Worm (Caenorhabditis elegans) whole organism, L4 larva: ENCODE data around the gene ttr-24.

ENCODE experiments used
- F44E2.7 ChIP-seq: fragments of 200-800 bp; sonication (Bioruptor generic); IDR thresholded peaks from 2 replicates; pipeline ENCODE4 v2.1.2; 2022; ENCODE audit warnings: missing genetic modification characterization, missing compliant biosample characterization
- Y75B8A.6 ChIP-seq: fragments of 200-800 bp; sonication (Bioruptor generic); IDR thresholded peaks from 2 replicates; pipeline ENCODE4 v1.3.6; 2022; ENCODE audit warnings: missing genetic modification reagents, missing genetic modification characterization, missing compliant biosample characterization
- aha-1 ChIP-seq: fragments of 150-350 bp; peaks from one replicate; lab custom pipeline; 2014; ENCODE audit warnings: missing biosample characterization, missing genetic modification characterization
- ama-1 ChIP-seq: fragments of 150-350 bp; optimal IDR thresholded peaks from 2 replicates; lab custom pipeline; 2014; ENCODE audit warnings: inconsistent platforms, mixed read lengths
- ceh-20 ChIP-seq: fragments of 200-800 bp; sonication (Bioruptor generic); IDR thresholded peaks from 2 replicates; pipeline ENCODE4 v1.3.6; 2022; ENCODE audit warnings: missing genetic modification reagents, missing genetic modification characterization, missing compliant biosample characterization
- ceh-28 ChIP-seq: fragments of 150-350 bp; optimal IDR thresholded peaks from 2 replicates; lab custom pipeline; 2014; ENCODE audit warnings: missing biosample characterization, missing genetic modification reagents, missing genetic modification characterization
- ceh-44 ChIP-seq: fragments of 200-800 bp; sonication (Bioruptor generic); IDR thresholded peaks from 2 replicates; pipeline ENCODE4 v1.3.6; 2022; ENCODE audit warnings: missing genetic modification reagents, missing genetic modification characterization, missing compliant biosample characterization
- daf-16 ChIP-seq, 3 experiments: sonication (generic microtip); optimal IDR thresholded peaks; 2 replicates each; lab custom pipeline; 2016 to 2017; ENCODE audit warnings: missing genetic modification characterization in 3 of 3, missing genetic modification reagents in 3 of 3, mild to moderate bottlenecking in 2 of 3, missing compliant biosample characterization in 2 of 3, missing biosample characterization in 1 of 3, moderate library complexity in 1 of 3
- duxl-1 ChIP-seq: sonication (generic microtip); optimal IDR thresholded peaks from 2 replicates; lab custom pipeline; 2016; ENCODE audit warnings: mild to moderate bottlenecking, missing genetic modification characterization, moderate library complexity, missing compliant biosample characterization; ENCODE audit not compliant: poor library complexity
- dve-1 ChIP-seq: sonication (generic microtip); optimal IDR thresholded peaks from 2 replicates; lab custom pipeline; 2017; ENCODE audit warnings: antibody characterized with exemption, mild to moderate bottlenecking, missing genetic modification characterization, missing compliant biosample characterization; ENCODE audit not compliant: insufficient read depth
- egl-27 ChIP-seq: sonication (generic microtip); optimal IDR thresholded peaks from 3 replicates; lab custom pipeline; 2017; ENCODE audit warnings: missing biosample characterization, missing genetic modification reagents, missing genetic modification characterization
- fkh-10 ChIP-seq: fragments of 150-350 bp; optimal IDR thresholded peaks from 2 replicates; lab custom pipeline; 2014; ENCODE audit warnings: missing biosample characterization, missing genetic modification reagents, missing genetic modification characterization
- fos-1 ChIP-seq: fragments of 150-350 bp; optimal IDR thresholded peaks from 2 replicates; lab custom pipeline; 2014; ENCODE audit warnings: missing biosample characterization, missing genetic modification characterization
- gei-8 ChIP-seq: fragments of 200-800 bp; sonication (Bioruptor generic); optimal IDR thresholded peaks from 2 replicates; lab custom pipeline; 2018; ENCODE audit warnings: mild to moderate bottlenecking, missing genetic modification characterization, missing compliant biosample characterization
- lim-7 ChIP-seq: fragments of 200-800 bp; sonication (Bioruptor generic); IDR thresholded peaks from 2 replicates; pipeline ENCODE4 v1.3.6; 2022; ENCODE audit warnings: missing genetic modification characterization, missing compliant biosample characterization
- lin-1 ChIP-seq: fragments of 200-800 bp; sonication (Bioruptor generic); IDR thresholded peaks from 2 replicates; pipeline ENCODE4 v1.3.6; 2022; ENCODE audit warnings: missing genetic modification reagents, missing genetic modification characterization, missing compliant biosample characterization
- lin-13 ChIP-seq: fragments of 150-350 bp; optimal IDR thresholded peaks from 2 replicates; lab custom pipeline; 2014; ENCODE audit warnings: missing biosample characterization, missing genetic modification reagents, missing genetic modification characterization
- madf-5 ChIP-seq, 2 experiments: fragments of 200-800 bp; sonication (Bioruptor generic); IDR thresholded peaks; 2 replicates each; pipeline ENCODE4 v1.3.6; 2022; ENCODE audit warnings: missing compliant biosample characterization in 2 of 2, missing genetic modification characterization in 2 of 2
- madf-9 ChIP-seq: fragments of 200-800 bp; sonication (Bioruptor generic); conservative IDR thresholded peaks from 2 replicates; pipeline ENCODE4 v1.3.6; 2022; ENCODE audit warnings: missing genetic modification reagents, missing genetic modification characterization, missing compliant biosample characterization
- nhr-10 ChIP-seq: fragments of 150-350 bp; optimal IDR thresholded peaks from 2 replicates; lab custom pipeline; 2014; ENCODE audit warnings: missing biosample characterization, missing genetic modification characterization
- nhr-11 ChIP-seq: fragments of 150-350 bp; optimal IDR thresholded peaks from 2 replicates; lab custom pipeline; 2014; ENCODE audit warnings: missing biosample characterization, missing genetic modification characterization
- nhr-25 ChIP-seq: sonication (generic microtip); optimal IDR thresholded peaks from 2 replicates; lab custom pipeline; 2017; ENCODE audit warnings: missing genetic modification characterization, mild to moderate bottlenecking, missing compliant biosample characterization, antibody characterized with exemption, moderate library complexity, borderline replicate concordance; ENCODE audit not compliant: insufficient read depth
- nhr-28 ChIP-seq: fragments of 150-350 bp; optimal IDR thresholded peaks from 2 replicates; lab custom pipeline; 2014; ENCODE audit warnings: missing biosample characterization, missing genetic modification characterization
- nhr-76 ChIP-seq: fragments of 150-350 bp; optimal IDR thresholded peaks from 2 replicates; lab custom pipeline; 2014; ENCODE audit warnings: missing biosample characterization, missing genetic modification characterization
- nhr-77 ChIP-seq: fragments of 150-350 bp; optimal IDR thresholded peaks from 2 replicates; lab custom pipeline; 2014; ENCODE audit warnings: missing biosample characterization, missing genetic modification characterization
- php-3 ChIP-seq: fragments of 200-800 bp; sonication (Bioruptor generic); IDR thresholded peaks from 2 replicates; pipeline ENCODE4 v1.3.6; 2022; ENCODE audit warnings: missing genetic modification reagents, missing genetic modification characterization, missing compliant biosample characterization
- pqm-1 ChIP-seq: sonication (generic microtip); optimal IDR thresholded peaks from 2 replicates; lab custom pipeline; 2017; ENCODE audit warnings: missing biosample characterization, missing genetic modification characterization
- rbr-2 ChIP-seq: sonication (generic microtip); optimal IDR thresholded peaks from 2 replicates; lab custom pipeline; 2016; ENCODE audit warnings: missing genotype, missing genetic modification characterization, missing compliant biosample characterization
- set-16 ChIP-seq: fragments of 200-800 bp; sonication (Bioruptor generic); IDR thresholded peaks from 2 replicates; pipeline ENCODE4 v1.3.6; 2022; ENCODE audit warnings: missing genetic modification reagents, missing genetic modification characterization, missing compliant biosample characterization
- snpc-1.2 ChIP-seq: fragments of 200-800 bp; sonication (Bioruptor generic); IDR thresholded peaks from 2 replicates; pipeline ENCODE4 v1.3.6; 2022; ENCODE audit warnings: missing genetic modification reagents, missing genetic modification characterization, missing compliant biosample characterization
- snpc-4 ChIP-seq: fragments of 150-350 bp; optimal IDR thresholded peaks from 2 replicates; lab custom pipeline; 2014; ENCODE audit warnings: missing biosample characterization, missing genetic modification characterization
- spr-1 ChIP-seq: sonication (generic microtip); optimal IDR thresholded peaks from 2 replicates; lab custom pipeline; 2016; ENCODE audit warnings: mild to moderate bottlenecking, missing genetic modification characterization, missing compliant biosample characterization
- spr-3 ChIP-seq: fragments of 200-800 bp; sonication (Bioruptor generic); optimal IDR thresholded peaks from 2 replicates; lab custom pipeline; 2018; ENCODE audit warnings: mild to moderate bottlenecking, missing genetic modification characterization, missing compliant biosample characterization
- tag-97 ChIP-seq: fragments of 200-800 bp; sonication (Bioruptor generic); IDR thresholded peaks from 2 replicates; pipeline ENCODE4 v1.3.6; 2022; ENCODE audit warnings: missing genetic modification characterization, missing compliant biosample characterization
- unc-62 ChIP-seq, 3 experiments: fragments of 150-350 bp in 1 of 3; sonication (generic microtip); optimal IDR thresholded peaks in 2 of 3; peaks in 1 of 3; 1 replicate in 1 of 3; 2 replicates in 2 of 3; lab custom pipeline; 2014 to 2017; ENCODE audit warnings: missing biosample characterization in 3 of 3, missing genetic modification characterization in 3 of 3, missing genetic modification reagents in 3 of 3, missing genotype in 1 of 3
- zfp-2 ChIP-seq: sonication (generic microtip); optimal IDR thresholded peaks from 2 replicates; lab custom pipeline; 2016; ENCODE audit warnings: mild to moderate bottlenecking, missing genetic modification characterization, missing compliant biosample characterization
- zfp-3 ChIP-seq: fragments of 200-800 bp; sonication (Bioruptor generic); conservative IDR thresholded peaks from 2 replicates; pipeline ENCODE4 v1.3.6; 2022; ENCODE audit warnings: missing genetic modification reagents, missing genetic modification characterization, missing compliant biosample characterization
- ztf-11 ChIP-seq: fragments of 150-350 bp; optimal IDR thresholded peaks from 2 replicates; lab custom pipeline; 2014; ENCODE audit warnings: missing biosample characterization, missing genetic modification characterization

Gene ttr-24

DNA sequence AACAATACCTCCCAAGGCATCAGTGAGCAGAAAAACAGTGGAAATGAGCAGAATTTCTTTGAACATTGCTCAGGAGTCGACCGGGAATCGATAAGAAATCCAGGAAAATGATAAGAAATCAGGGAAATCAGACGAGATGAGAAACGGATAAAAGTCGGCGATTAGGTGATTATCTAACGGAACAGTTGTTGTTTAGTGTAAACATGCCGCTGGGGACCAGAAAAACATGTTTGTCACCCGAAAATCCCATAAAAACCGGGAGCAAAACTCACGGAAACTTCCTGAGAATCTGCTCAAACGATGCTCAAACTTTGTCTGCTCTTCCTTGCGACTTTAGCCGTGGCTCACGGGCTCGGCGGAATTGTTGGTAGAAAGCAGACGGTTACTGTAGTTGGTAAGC is at the start of gene ttr-24, which contains the start of gene ttr-25:
Gene ttr-24, minus strand, starts transcription at position 156 of the 400 bp plus-strand sequence.
Gene ttr-25, plus strand, starts transcription at position 227 of the 400 bp plus-strand sequence.
- TF ChIP-seq daf-16 (GFP tag; optimal IDR thresholded peaks at IDR 0.05; lab: Kevin White, UChicago) (peak in 1 of 2 experiments; percentile 77), daf-16 (tag; optimal IDR thresholded peaks at IDR 0.05; lab: Kevin White, UChicago) (no peak), lim-7 (no peak), F44E2.7 (GFP tag; lab: Robert Waterston, UW) (no peak), lin-13 (no peak), spr-1 (tag; lab: Kevin White, UChicago) (no peak), nhr-28 (tag; lab: Kevin White, UChicago) (no peak)

- TF ChIP-seq unc-62 (GFP tag; optimal IDR thresholded peaks at IDR 0.05 in 1 of 2; lab: Kevin White, UChicago) (no peak), unc-62 (tag; optimal IDR thresholded peaks at IDR 0.05; lab: Kevin White, UChicago) (no peak), madf-5 (GFP tag; IDR thresholded peaks at IDR 0.05; lab: Robert Waterston, UW) (no peak), nhr-77 (tag; lab: Kevin White, UChicago) (no peak), ceh-28 (tag; lab: Kevin White, UChicago) (peak; percentile 73)
- TF ChIP-seq, all 104 proteins: peak for 1
Measured at ce11 chrV:18605510-18605909, 49.1 kb upstream of the ttr-24 start.

DNA sequence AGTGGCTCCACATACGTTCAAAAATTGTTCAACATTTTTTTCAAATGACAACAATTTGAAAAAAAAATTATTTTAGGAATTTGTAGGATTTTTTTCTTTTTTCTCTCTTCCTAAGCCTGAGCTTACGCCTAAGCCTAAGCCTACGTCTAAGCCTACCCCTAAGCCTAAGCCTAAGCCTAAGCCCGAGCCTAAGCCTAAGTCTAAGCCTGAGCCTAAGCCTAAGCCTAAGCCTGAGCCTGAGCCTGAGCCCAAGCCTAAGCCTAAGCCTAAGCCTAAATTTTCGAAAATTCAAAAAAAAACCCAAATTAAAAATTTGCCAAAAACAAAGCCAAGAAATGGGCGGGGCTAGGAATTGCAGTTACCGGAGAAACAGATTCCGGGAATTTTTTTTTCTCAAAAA is 41.3 kb upstream of the ttr-24 start:
- TF ChIP-seq Y75B8A.6 (no peak), php-3 (GFP tag; lab: Robert Waterston, UW) (no peak), fkh-10 (no peak), snpc-1.2 (GFP tag; lab: Robert Waterston, UW) (no peak), tag-97 (no peak), spr-3 (GFP tag; lab: Kevin White, UChicago) (no peak), set-16 (GFP tag; lab: Robert Waterston, UW) (no peak), nhr-10 (tag; lab: Kevin White, UChicago) (no peak), rbr-2 (no peak), nhr-25 (no peak), ceh-44 (no peak), nhr-11 (tag; lab: Kevin White, UChicago) (no peak), aha-1 (tag; lab: Kevin White, UChicago) (no peak), nhr-76 (tag; lab: Kevin White, UChicago) (no peak), lin-1 (GFP tag; lab: Robert Waterston, UW) (no peak), dve-1 (tag; lab: Kevin White, UChicago) (no peak)

- TF ChIP-seq daf-16 (GFP tag; optimal IDR thresholded peaks at IDR 0.05; lab: Kevin White, UChicago) (no peak), daf-16 (tag; optimal IDR thresholded peaks at IDR 0.05; lab: Kevin White, UChicago) (no peak), pqm-1 (tag; lab: Kevin White, UChicago) (no peak), duxl-1 (tag; lab: Kevin White, UChicago) (no peak), egl-27 (tag; lab: Kevin White, UChicago) (no peak), ztf-11 (no peak), madf-9 (no peak)
Measured at ce11 chrV:18596240-18596639, 39.8 kb upstream of the ttr-24 start.

DNA sequence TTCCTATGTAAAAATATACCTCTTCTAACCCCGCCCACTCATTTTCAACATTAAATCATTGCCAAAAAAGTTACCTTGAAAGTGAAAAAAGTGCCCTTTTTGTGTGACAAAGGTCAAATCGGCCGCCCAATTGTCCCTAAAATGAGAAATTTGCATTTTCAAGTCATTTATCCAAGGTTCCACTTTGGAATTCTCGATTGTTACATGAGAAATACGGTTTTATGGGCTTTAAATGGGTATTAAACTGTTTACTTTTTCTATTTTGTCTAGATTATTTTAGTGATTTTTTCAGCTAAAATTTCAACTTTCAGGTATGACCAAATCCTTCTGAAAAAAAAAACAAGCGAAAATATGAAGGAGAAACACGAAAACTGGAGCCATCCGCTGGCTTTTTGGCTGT is 36.0 kb upstream of the ttr-24 start, which contains the start of gene grdn-1:
Gene grdn-1, plus strand, starts transcription at position 301 of the 400 bp plus-strand sequence.
- TF ChIP-seq zfp-2 (tag; lab: Kevin White, UChicago): no peak
- TF ChIP-seq Y75B8A.6: no peak
- TF ChIP-seq pqm-1 (tag; lab: Kevin White, UChicago): no peak
- TF ChIP-seq gei-8: no peak
- TF ChIP-seq ama-1: no peak
- no peak for TF ChIP-seq nhr-25
- no peak for TF ChIP-seq tag-97
- no peak for TF ChIP-seq fos-1 (tag; lab: Kevin White, UChicago)
- no peak for TF ChIP-seq snpc-4
- TF ChIP-seq ceh-20: no peak
- TF ChIP-seq zfp-3: no peak
